Worm (Caenorhabditis elegans) whole organism, L4 larva: ENCODE results near the gene fcmt-1.
A peak's percentile ranks its signal among the peaks of the same experiment; 100 is the strongest.

ENCODE experiments used
- F44E2.7 ChIP-seq: fragments of 200-800 bp; sonication (Bioruptor generic); IDR thresholded peaks from 2 replicates; pipeline ENCODE4 v2.1.2; 2022; ENCODE audit warnings: missing genetic modification characterization, missing compliant biosample characterization
- Y48G9A.11 ChIP-seq: fragments of 200-800 bp; sonication (Bioruptor generic); IDR thresholded peaks from 2 replicates; pipeline ENCODE4 v1.3.6; 2022; ENCODE audit warnings: missing genetic modification reagents, missing genetic modification characterization, missing compliant biosample characterization
- Y75B8A.6 ChIP-seq: fragments of 200-800 bp; sonication (Bioruptor generic); IDR thresholded peaks from 2 replicates; pipeline ENCODE4 v1.3.6; 2022; ENCODE audit warnings: missing genetic modification reagents, missing genetic modification characterization, missing compliant biosample characterization
- aha-1 ChIP-seq: fragments of 150-350 bp; peaks from one replicate; lab custom pipeline; 2014; ENCODE audit warnings: missing biosample characterization, missing genetic modification characterization
- ama-1 ChIP-seq: fragments of 150-350 bp; optimal IDR thresholded peaks from 2 replicates; lab custom pipeline; 2014; ENCODE audit warnings: inconsistent platforms, mixed read lengths
- ceh-32 ChIP-seq: sonication (generic microtip); optimal IDR thresholded peaks from 2 replicates; lab custom pipeline; 2016; ENCODE audit warnings: mild to moderate bottlenecking, missing genetic modification characterization, missing compliant biosample characterization; ENCODE audit not compliant: poor library complexity
- ces-1 ChIP-seq: fragments of 150-350 bp; sonication (generic microtip); optimal IDR thresholded peaks from 4 replicates; lab custom pipeline; 2014; ENCODE audit warnings: missing biosample characterization, missing genetic modification reagents, missing genetic modification characterization
- cey-2 ChIP-seq: sonication (generic microtip); optimal IDR thresholded peaks from 3 replicates; lab custom pipeline; 2017; ENCODE audit warnings: missing genetic modification characterization, mild to moderate bottlenecking, missing compliant biosample characterization, antibody characterized with exemption, borderline replicate concordance; ENCODE audit not compliant: insufficient read depth
- ctbp-1 ChIP-seq: fragments of 200-800 bp; sonication (Bioruptor generic); IDR thresholded peaks from 2 replicates; pipeline ENCODE4 v1.3.6; 2022; ENCODE audit warnings: missing genetic modification reagents, missing genetic modification characterization, missing compliant biosample characterization
- daf-12 ChIP-seq: fragments of 150-350 bp; optimal IDR thresholded peaks from 2 replicates; lab custom pipeline; 2014; ENCODE audit warnings: missing biosample characterization, missing genetic modification reagents, missing genetic modification characterization
- daf-16 ChIP-seq, 3 experiments: sonication (generic microtip); optimal IDR thresholded peaks; 2 replicates each; lab custom pipeline; 2016 to 2017; ENCODE audit warnings: missing genetic modification characterization in 3 of 3, missing genetic modification reagents in 3 of 3, mild to moderate bottlenecking in 2 of 3, missing compliant biosample characterization in 2 of 3, missing biosample characterization in 1 of 3, moderate library complexity in 1 of 3
- daf-19 ChIP-seq: fragments of 200-800 bp; sonication (Bioruptor generic); conservative IDR thresholded peaks from 2 replicates; pipeline ENCODE4 v1.3.6; 2022; ENCODE audit warnings: missing genetic modification characterization, missing compliant biosample characterization
- daf-8 ChIP-seq: fragments of 200-800 bp; sonication (Bioruptor generic); IDR thresholded peaks from 2 replicates; pipeline ENCODE4 v1.3.6; 2022; ENCODE audit warnings: missing genetic modification characterization, missing compliant biosample characterization
- dmd-8 ChIP-seq: fragments of 200-800 bp; sonication (Bioruptor generic); IDR thresholded peaks from 2 replicates; pipeline ENCODE4 v1.3.6; 2022; ENCODE audit warnings: missing genetic modification characterization, missing compliant biosample characterization
- dpl-1 ChIP-seq: fragments of 150-350 bp; optimal IDR thresholded peaks from 2 replicates; lab custom pipeline; 2014; ENCODE audit warnings: missing biosample characterization, missing genetic modification reagents, missing genetic modification characterization
- gei-8 ChIP-seq: fragments of 200-800 bp; sonication (Bioruptor generic); optimal IDR thresholded peaks from 2 replicates; lab custom pipeline; 2018; ENCODE audit warnings: mild to moderate bottlenecking, missing genetic modification characterization, missing compliant biosample characterization
- hif-1 ChIP-seq, 2 experiments: sonication (generic microtip); optimal IDR thresholded peaks; 2 replicates each; lab custom pipeline; 2016 to 2017; ENCODE audit warnings: missing compliant biosample characterization in 2 of 2, missing genetic modification characterization in 2 of 2, missing genetic modification reagents in 2 of 2, missing genotype in 2 of 2, mild to moderate bottlenecking in 1 of 2
- hlh-30 ChIP-seq: sonication (generic microtip); optimal IDR thresholded peaks from 2 replicates; lab custom pipeline; 2017; ENCODE audit warnings: antibody characterized with exemption, mild to moderate bottlenecking, missing genetic modification characterization, missing compliant biosample characterization; ENCODE audit not compliant: insufficient read depth
- jun-1 ChIP-seq: fragments of 150-350 bp; optimal IDR thresholded peaks from 2 replicates; lab custom pipeline; 2014; ENCODE audit warnings: missing biosample characterization, missing genetic modification reagents, missing genetic modification characterization
- lim-7 ChIP-seq: fragments of 200-800 bp; sonication (Bioruptor generic); IDR thresholded peaks from 2 replicates; pipeline ENCODE4 v1.3.6; 2022; ENCODE audit warnings: missing genetic modification characterization, missing compliant biosample characterization
- lin-39 ChIP-seq: fragments of 150-350 bp; optimal IDR thresholded peaks from 2 replicates; lab custom pipeline; 2014; ENCODE audit warnings: missing biosample characterization, missing genetic modification reagents, missing genetic modification characterization
- lsy-2 ChIP-seq, 2 experiments: fragments of 150-350 bp in 1 of 2; sonication (generic microtip) in 1 of 2; optimal IDR thresholded peaks; 2 replicates each; lab custom pipeline; 2014 to 2017; ENCODE audit warnings: missing biosample characterization in 2 of 2, missing genetic modification characterization in 2 of 2
- mdt-29 ChIP-seq: fragments of 200-800 bp; sonication (Bioruptor generic); IDR thresholded peaks from 2 replicates; pipeline ENCODE4 v1.3.6; 2022; ENCODE audit warnings: missing genetic modification reagents, missing genetic modification characterization, missing compliant biosample characterization
- mep-1 ChIP-seq: fragments of 150-350 bp; sonication (generic microtip); optimal IDR thresholded peaks from 3 replicates; lab custom pipeline; 2014; ENCODE audit warnings: missing biosample characterization, missing genetic modification characterization
- mxl-2 ChIP-seq: fragments of 200-800 bp; sonication (Bioruptor generic); conservative IDR thresholded peaks from 2 replicates; pipeline ENCODE4 v1.3.6; 2022; ENCODE audit warnings: missing genetic modification reagents, missing genetic modification characterization, missing compliant biosample characterization
- mxl-3 ChIP-seq: fragments of 200-800 bp; sonication (Bioruptor generic); optimal IDR thresholded peaks from 2 replicates; lab custom pipeline; 2018; ENCODE audit warnings: mild to moderate bottlenecking, missing genetic modification characterization, missing compliant biosample characterization
- nhr-28 ChIP-seq: fragments of 150-350 bp; optimal IDR thresholded peaks from 2 replicates; lab custom pipeline; 2014; ENCODE audit warnings: missing biosample characterization, missing genetic modification characterization
- nhr-41 ChIP-seq: fragments of 200-800 bp; sonication (Bioruptor generic); IDR thresholded peaks from 2 replicates; pipeline ENCODE4 v1.3.6; 2022; ENCODE audit warnings: missing genetic modification reagents, missing genetic modification characterization, missing compliant biosample characterization
- nhr-48 ChIP-seq: sonication (generic microtip); optimal IDR thresholded peaks from 2 replicates; lab custom pipeline; 2016; ENCODE audit warnings: mild to moderate bottlenecking, missing genetic modification characterization, missing compliant biosample characterization
- nhr-6 ChIP-seq: fragments of 150-350 bp; optimal IDR thresholded peaks from 2 replicates; lab custom pipeline; 2014; ENCODE audit warnings: missing biosample characterization, missing genetic modification characterization
- php-3 ChIP-seq: fragments of 200-800 bp; sonication (Bioruptor generic); IDR thresholded peaks from 2 replicates; pipeline ENCODE4 v1.3.6; 2022; ENCODE audit warnings: missing genetic modification reagents, missing genetic modification characterization, missing compliant biosample characterization
- pqm-1 ChIP-seq: sonication (generic microtip); optimal IDR thresholded peaks from 2 replicates; lab custom pipeline; 2017; ENCODE audit warnings: missing biosample characterization, missing genetic modification characterization
- saeg-2 ChIP-seq: fragments of 200-800 bp; sonication (Bioruptor generic); IDR thresholded peaks from 2 replicates; pipeline ENCODE4 v1.3.6; 2022; ENCODE audit warnings: missing genetic modification reagents, missing genetic modification characterization, missing compliant biosample characterization
- snpc-1.2 ChIP-seq: fragments of 200-800 bp; sonication (Bioruptor generic); IDR thresholded peaks from 2 replicates; pipeline ENCODE4 v1.3.6; 2022; ENCODE audit warnings: missing genetic modification reagents, missing genetic modification characterization, missing compliant biosample characterization
- spr-1 ChIP-seq: sonication (generic microtip); optimal IDR thresholded peaks from 2 replicates; lab custom pipeline; 2016; ENCODE audit warnings: mild to moderate bottlenecking, missing genetic modification characterization, missing compliant biosample characterization
- vab-7 ChIP-seq: fragments of 200-800 bp; sonication (Bioruptor generic); IDR thresholded peaks from 2 replicates; pipeline ENCODE4 v1.3.6; 2022; ENCODE audit warnings: missing genetic modification reagents, missing genetic modification characterization, missing compliant biosample characterization
- zfp-2 ChIP-seq: sonication (generic microtip); optimal IDR thresholded peaks from 2 replicates; lab custom pipeline; 2016; ENCODE audit warnings: mild to moderate bottlenecking, missing genetic modification characterization, missing compliant biosample characterization
- zip-11 ChIP-seq: fragments of 200-800 bp; sonication (Bioruptor generic); IDR thresholded peaks from 2 replicates; pipeline ENCODE4 v1.3.6; 2022; ENCODE audit warnings: missing genetic modification characterization, missing compliant biosample characterization
- ztf-11 ChIP-seq: fragments of 150-350 bp; optimal IDR thresholded peaks from 2 replicates; lab custom pipeline; 2014; ENCODE audit warnings: missing biosample characterization, missing genetic modification characterization
- ztf-7 ChIP-seq: fragments of 150-350 bp; optimal IDR thresholded peaks from 2 replicates; lab custom pipeline; 2014; ENCODE audit warnings: missing biosample characterization, missing genetic modification characterization

fcmt-1 gene

DNA sequence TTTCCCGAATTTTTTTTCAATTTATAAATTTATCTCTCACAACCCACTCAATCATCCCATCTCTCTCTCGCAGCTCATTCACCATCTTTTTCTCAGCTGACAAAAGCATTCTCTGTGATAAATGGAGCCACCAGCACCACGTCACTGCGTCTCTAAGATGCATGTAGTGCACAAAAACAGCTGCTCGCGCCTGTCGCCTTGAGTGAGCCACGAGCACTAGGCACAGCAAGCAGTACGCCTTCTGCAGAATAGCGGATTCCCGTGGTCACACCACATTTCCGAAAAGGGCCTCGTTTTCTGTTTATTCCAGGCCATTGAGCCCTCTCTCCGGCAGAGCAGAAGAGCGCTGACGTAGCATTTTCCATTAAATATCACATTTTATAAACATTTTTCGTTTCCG, 4.2 kb upstream of the fcmt-1 start, which contains the start of gene F13D12.10 (continued):
- TF ChIP-seq jun-1 (tag; lab: Kevin White, UChicago) (no peak), saeg-2 (GFP tag; lab: Robert Waterston, UW) (no peak), ceh-32 (tag; lab: Kevin White, UChicago) (no peak), mdt-29 (GFP tag; lab: Robert Waterston, UW) (no peak), dmd-8 (GFP tag; lab: Robert Waterston, UW) (no peak), daf-8 (GFP tag; lab: Robert Waterston, UW) (no peak), ztf-7 (tag; lab: Kevin White, UChicago) (no peak), daf-19 (GFP tag; lab: Robert Waterston, UW) (no peak), dpl-1 (GFP tag; lab: Kevin White, UChicago) (no peak), zip-11 (GFP tag; lab: Robert Waterston, UW) (no peak), ctbp-1 (GFP tag; lab: Robert Waterston, UW) (no peak), aha-1 (tag; lab: Kevin White, UChicago) (peak; percentile 31), nhr-41 (no peak), nhr-6 (tag; lab: Kevin White, UChicago) (no peak), lin-39 (tag; lab: Kevin White, UChicago) (no peak), cey-2 (tag; lab: Kevin White, UChicago) (no peak), mep-1 (tag; lab: Kevin White, UChicago) (no peak), Y75B8A.6 (GFP tag; lab: Robert Waterston, UW) (no peak), mxl-3 (GFP tag; lab: Kevin White, UChicago) (no peak), mxl-2 (GFP tag; lab: Robert Waterston, UW) (no peak), hlh-30 (tag; lab: Kevin White, UChicago) (peak; percentile 62), vab-7 (no peak), ztf-11 (no peak), F44E2.7 (GFP tag; lab: Robert Waterston, UW) (no peak), lsy-2 (tag; optimal IDR thresholded peaks at IDR 0.05; lab: Kevin White, UChicago) (peak in 1 of 2 experiments; percentile 21), ama-1 (no peak), Y48G9A.11 (no peak), lim-7 (no peak), gei-8 (GFP tag; lab: Kevin White, UChicago) (no peak), spr-1 (tag; lab: Kevin White, UChicago) (peak; percentile 3), php-3 (GFP tag; lab: Robert Waterston, UW) (no peak), daf-12 (no peak), pqm-1 (tag; lab: Kevin White, UChicago) (no peak), ces-1 (GFP tag; lab: Kevin White, UChicago) (no peak), hif-1 (tag; optimal IDR thresholded peaks at IDR 0.05; lab: Kevin White, UChicago) (peak in 1 of 2 experiments; percentile 34), nhr-48 (tag; lab: Kevin White, UChicago) (no peak)

DNA sequence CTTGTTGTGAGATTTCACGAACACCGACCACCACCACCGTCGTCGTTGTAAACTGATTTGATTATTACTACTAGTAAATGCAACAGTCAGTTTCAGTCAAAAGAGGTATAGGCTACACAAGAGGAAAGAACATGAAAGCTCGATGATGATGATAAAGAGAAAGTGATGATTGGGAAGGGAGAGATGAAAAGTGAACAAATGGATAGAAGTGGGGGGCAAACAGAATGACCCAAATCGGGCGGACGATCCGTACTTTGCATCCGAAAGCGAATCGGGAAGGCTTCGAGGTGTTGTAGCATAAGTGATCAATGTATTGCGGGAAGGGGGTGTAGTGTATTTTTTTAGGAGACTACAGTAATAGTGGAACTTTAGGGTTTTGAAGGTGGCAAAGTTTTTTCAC, 1.4 kb upstream of the fcmt-1 start:
- TF ChIP-seq snpc-1.2 (GFP tag; lab: Robert Waterston, UW) = no peak
- TF ChIP-seq zfp-2 (tag; lab: Kevin White, UChicago) = no peak
- TF ChIP-seq daf-16 (GFP tag; optimal IDR thresholded peaks at IDR 0.05; lab: Kevin White, UChicago) = no peak
- TF ChIP-seq daf-16 (tag; optimal IDR thresholded peaks at IDR 0.05; lab: Kevin White, UChicago) = no peak
- TF ChIP-seq nhr-28 (tag; lab: Kevin White, UChicago) = peak; percentile 78
